Fruit fly (Drosophila melanogaster): Measurements from ENCODE around the gene Hsp68.

The Hsp68 gene

DNA sequence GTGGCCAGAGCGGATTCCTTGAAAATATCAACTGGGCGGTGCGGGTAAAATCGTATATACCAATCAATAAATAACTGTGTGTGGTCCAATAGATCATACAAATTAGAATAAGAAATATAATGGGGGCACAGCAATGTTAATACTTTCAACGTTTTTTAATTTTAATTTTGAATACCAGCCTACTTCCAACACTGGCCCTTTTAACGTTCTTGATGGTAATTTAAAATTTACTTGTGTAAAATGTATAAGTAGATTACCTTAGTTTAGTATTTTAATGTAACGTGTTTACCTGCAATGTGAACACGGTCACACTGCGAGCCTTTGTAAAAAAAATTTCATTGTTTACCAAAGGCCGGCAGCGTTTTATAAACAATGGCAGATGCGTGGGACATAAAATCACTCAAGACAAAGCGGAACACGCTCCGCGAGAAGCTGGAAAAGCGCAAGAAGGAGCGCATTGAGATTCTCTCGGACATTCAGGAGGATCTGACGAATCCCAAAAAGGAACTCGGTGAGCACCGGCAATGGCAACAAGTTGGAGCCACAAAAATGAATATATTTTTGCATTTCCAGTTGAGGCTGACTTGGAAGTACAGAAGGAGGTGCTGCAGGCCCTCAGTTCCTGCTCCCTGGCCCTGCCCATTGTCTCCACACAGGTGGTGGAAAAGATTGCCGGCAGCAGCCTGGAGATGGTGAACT, 25.1 kb downstream of the Hsp68 start, which contains the start of the genes KrT95D and Mettl3 (continued):
- peak; percentile 30 for TF ChIP-seq CG2120 (GFP tag; optimal IDR thresholded peaks at IDR 0.05)
- TF ChIP-seq Dip2 (GFP tag; IDR thresholded peaks at IDR 0.05): no peak
- no peak for TF ChIP-seq dpn (GFP tag; optimal IDR thresholded peaks at IDR 0.05)
- TF ChIP-seq lbe (GFP tag; optimal IDR thresholded peaks at IDR 0.05): peak; percentile 63
- no peak for TF ChIP-seq ato (GFP tag; IDR thresholded peaks at IDR 0.05; ENCODE audit: partially characterized antibody)
- no peak for TF ChIP-seq dysf (GFP tag; IDR thresholded peaks at IDR 0.05)
- TF ChIP-seq CG30020 (tag; optimal IDR thresholded peaks at IDR 0.05): peak; percentile 37
- no peak for TF ChIP-seq stc (GFP tag; IDR thresholded peaks at IDR 0.05)
- peak; percentile 93 for TF ChIP-seq stwl (tag; optimal IDR thresholded peaks at IDR 0.05)
- peak; percentile 11 for TF ChIP-seq kni (GFP tag; optimal IDR thresholded peaks at IDR 0.05)
- peak; percentile 43; the same call in 1 of the 3 replicates for TF ChIP-seq knrl (GFP tag; IDR thresholded peaks at IDR 0.05; ENCODE audit: partially characterized antibody)
- TF ChIP-seq sqz (GFP tag; optimal IDR thresholded peaks at IDR 0.05): peak; percentile 99
- TF ChIP-seq HLH54F (GFP tag; optimal IDR thresholded peaks at IDR 0.05): no peak
- 0 out of 2 replicates have a peak, but pooled peaks have one; percentile 4 for TF ChIP-seq CG6689 (GFP tag; IDR thresholded peaks at IDR 0.05)
- TF ChIP-seq CG5245 (GFP tag; optimal IDR thresholded peaks at IDR 0.05): no peak
- peak; percentile 10 for TF ChIP-seq Dad (GFP tag; optimal IDR thresholded peaks at IDR 0.05)
- TF ChIP-seq CG17359 (tag; optimal IDR thresholded peaks at IDR 0.05): peak; percentile 23
- TF ChIP-seq Lim3 (GFP tag; IDR thresholded peaks at IDR 0.05): no peak
- TF ChIP-seq CG11398 (GFP tag; optimal IDR thresholded peaks at IDR 0.05): no peak
- peak; percentile 96 for TF ChIP-seq CG9797 (GFP tag; optimal IDR thresholded peaks at IDR 0.05)
- peak; percentile 22 for TF ChIP-seq sug (tag; optimal IDR thresholded peaks at IDR 0.05)
- TF ChIP-seq D (optimal IDR thresholded peaks at IDR 0.05): no peak
- peak; percentile 35 for TF ChIP-seq D (GFP tag; optimal IDR thresholded peaks at IDR 0.05)
- TF ChIP-seq CG10366 (GFP tag; IDR thresholded peaks at IDR 0.05): no peak
- peak; percentile 77 for TF ChIP-seq Ets97D (GFP tag; optimal IDR thresholded peaks at IDR 0.05)
- TF ChIP-seq CG10654 (GFP tag; optimal IDR thresholded peaks at IDR 0.05): no peak
- TF ChIP-seq Antp (GFP tag; optimal IDR thresholded peaks at IDR 0.05): no peak
- no peak for TF ChIP-seq CG13624 (GFP tag; optimal IDR thresholded peaks at IDR 0.05)
- TF ChIP-seq CG13775 (GFP tag; optimal IDR thresholded peaks at IDR 0.05): no peak
- no peak for TF ChIP-seq luna (GFP tag; optimal IDR thresholded peaks at IDR 0.05)
- peak; percentile 65 for TF ChIP-seq CHES-1-like (GFP tag; optimal IDR thresholded peaks at IDR 0.05)
- TF ChIP-seq insv (GFP tag; optimal IDR thresholded peaks at IDR 0.05): peak in 1 of 2 experiments; percentile 22
- no peak for TF ChIP-seq Neu2 (GFP tag; optimal IDR thresholded peaks at IDR 0.05; ENCODE audit: borderline replicate concordance)
- no peak for TF ChIP-seq sim (GFP tag; IDR thresholded peaks at IDR 0.05)
- TF ChIP-seq sd (tag; optimal IDR thresholded peaks at IDR 0.05): peak; percentile 34
- peak; percentile 35 for TF ChIP-seq amos (GFP tag; IDR thresholded peaks at IDR 0.05; ENCODE audit: partially characterized antibody)
- no peak for TF ChIP-seq sens-2 (GFP tag; IDR thresholded peaks at IDR 0.05)
- TF ChIP-seq Scr (GFP tag; IDR thresholded peaks at IDR 0.05; ENCODE audit: partially characterized antibody): peak; percentile 11; the same call in 1 of the 2 replicates
- no peak for TF ChIP-seq rib (GFP tag; IDR thresholded peaks at IDR 0.05)
- no peak for TF ChIP-seq Doc3 (GFP tag; IDR thresholded peaks at IDR 0.05; ENCODE audit: partially characterized antibody)
- peak; percentile 56 for TF ChIP-seq BEAF-32 (GFP tag; optimal IDR thresholded peaks at IDR 0.05)
- TF ChIP-seq CG11093 (GFP tag; IDR thresholded peaks at IDR 0.05): no peak
- TF ChIP-seq gro (GFP tag; optimal IDR thresholded peaks at IDR 0.05): peak; percentile 22
- TF ChIP-seq kay (GFP tag; optimal IDR thresholded peaks at IDR 0.05): no peak
- peak in 1 of 3 experiments; percentile 19 for TF ChIP-seq lola (GFP tag; optimal IDR thresholded peaks at IDR 0.05)
- TF ChIP-seq CG2116 (GFP tag; optimal IDR thresholded peaks at IDR 0.05): peak; percentile 62
- no peak for TF ChIP-seq CG6813 (GFP tag; optimal IDR thresholded peaks at IDR 0.05)
- peak; percentile 81 for TF ChIP-seq scrt (GFP tag; optimal IDR thresholded peaks at IDR 0.05)
- no peak for TF ChIP-seq Opbp (GFP tag; IDR thresholded peaks at IDR 0.05; ENCODE audit: partially characterized antibody)

Data from whole organism, embryonic.